Worm (Caenorhabditis elegans) whole organism, L1 larva: Measurements from ENCODE around the gene brc-1.

Experiments used
- blmp-1 ChIP-seq: fragments of 150-350 bp; optimal IDR thresholded peaks from 2 replicates; lab custom pipeline; 2014; ENCODE audit warnings: missing biosample characterization, missing genetic modification characterization
- lin-39 ChIP-seq: fragments of 150-350 bp; optimal IDR thresholded peaks from 2 replicates; lab custom pipeline; 2014; ENCODE audit warnings: missing biosample characterization, missing genetic modification reagents, missing genetic modification characterization
- nhr-11 ChIP-seq: fragments of 150-350 bp; optimal IDR thresholded peaks from 2 replicates; lab custom pipeline; 2014; ENCODE audit warnings: missing biosample characterization, missing genetic modification characterization
- nhr-237 ChIP-seq: fragments of 150-350 bp; optimal IDR thresholded peaks from 2 replicates; lab custom pipeline; 2014; ENCODE audit warnings: missing biosample characterization, missing genetic modification characterization
- snpc-4 ChIP-seq: fragments of 150-350 bp; optimal IDR thresholded peaks from 2 replicates; lab custom pipeline; 2014; ENCODE audit warnings: missing biosample characterization, missing genetic modification characterization

ce11 chrIII:3901542-3901941, 38.8 kb upstream of the brc-1 start, which contains the start of gene tir-1:
- TF ChIP-seq nhr-11 (tag; lab: Kevin White, UChicago) (no peak), lin-39 (tag; lab: Kevin White, UChicago) (no peak), snpc-4 (tag; lab: Kevin White, UChicago) (no peak), blmp-1 (tag; lab: Kevin White, UChicago) (no peak), nhr-237 (no peak)
